Worm (Caenorhabditis elegans) whole organism, young adult: ENCODE measurements around the gene F42E8.1.

Experiments used
- B0035.1 ChIP-seq: sonication (generic microtip); optimal IDR thresholded peaks from 2 replicates; lab custom pipeline; 2016; ENCODE audit warnings: missing genetic modification characterization, mild to moderate bottlenecking, missing compliant biosample characterization, missing genotype, missing genetic modification reagents
- D2030.7 ChIP-seq: fragments of 200-800 bp; sonication (Bioruptor generic); IDR thresholded peaks from 2 replicates; pipeline ENCODE4 v1.3.6; 2022; ENCODE audit warnings: missing genetic modification reagents, missing genetic modification characterization, missing compliant biosample characterization
- F22D6.2 ChIP-seq: sonication (generic microtip); optimal IDR thresholded peaks from 2 replicates; lab custom pipeline; 2016; ENCODE audit warnings: mild to moderate bottlenecking, missing genetic modification characterization, missing compliant biosample characterization
- F49E8.2 ChIP-seq: sonication (generic microtip); optimal IDR thresholded peaks from 3 replicates; lab custom pipeline; 2017; ENCODE audit warnings: missing genetic modification characterization, mild to moderate bottlenecking, missing compliant biosample characterization, antibody characterized with exemption, moderate library complexity; ENCODE audit not compliant: insufficient read depth
- F57A8.1 ChIP-seq: fragments of 200-800 bp; sonication (Bioruptor generic); optimal IDR thresholded peaks from 2 replicates; lab custom pipeline; 2018; ENCODE audit warnings: mild to moderate bottlenecking, missing genetic modification characterization, moderate library complexity, missing compliant biosample characterization
- F57C9.4 ChIP-seq: sonication (generic microtip); optimal IDR thresholded peaks from 2 replicates; lab custom pipeline; 2017; ENCODE audit warnings: mild to moderate bottlenecking, missing genetic modification characterization, missing compliant biosample characterization
- Y53G8AR.9 ChIP-seq: fragments of 200-800 bp; sonication (Bioruptor generic); conservative IDR thresholded peaks from 2 replicates; pipeline ENCODE4 v1.3.6; 2022; ENCODE audit warnings: missing genetic modification reagents, missing genetic modification characterization, missing compliant biosample characterization
- Y56A3A.18 ChIP-seq: fragments of 200-800 bp; sonication (Bioruptor generic); IDR thresholded peaks from 2 replicates; pipeline ENCODE4 v1.3.6; 2022; ENCODE audit warnings: missing genetic modification reagents, missing genetic modification characterization, missing compliant biosample characterization
- aptf-2 ChIP-seq: fragments of 200-800 bp; sonication (Bioruptor generic); conservative IDR thresholded peaks from 2 replicates; pipeline ENCODE4 v1.3.6; 2022; ENCODE audit warnings: missing genetic modification reagents, missing genetic modification characterization, missing compliant biosample characterization
- atf-7 ChIP-seq: sonication (generic microtip); optimal IDR thresholded peaks from 2 replicates; lab custom pipeline; 2017; ENCODE audit warnings: mild to moderate bottlenecking, missing genetic modification characterization, missing compliant biosample characterization
- attf-6 ChIP-seq: fragments of 200-800 bp; sonication (Bioruptor generic); IDR thresholded peaks from 2 replicates; pipeline ENCODE4 v1.3.6; 2022; ENCODE audit warnings: missing genetic modification reagents, missing genetic modification characterization, missing compliant biosample characterization
- bed-1 ChIP-seq: fragments of 200-800 bp; sonication (Bioruptor generic); IDR thresholded peaks from 2 replicates; pipeline ENCODE4 v1.3.6; 2022; ENCODE audit warnings: missing genetic modification reagents, missing genetic modification characterization, missing compliant biosample characterization
- bed-2 ChIP-seq: fragments of 200-800 bp; sonication (Bioruptor generic); IDR thresholded peaks from 2 replicates; pipeline ENCODE4 v1.3.6; 2022; ENCODE audit warnings: missing genetic modification reagents, missing genetic modification characterization, missing compliant biosample characterization
- cebp-1 ChIP-seq, 2 experiments: fragments of 200-800 bp in 1 of 2; sonication (Bioruptor generic) in 1 of 2; sonication (generic microtip) in 1 of 2; IDR thresholded peaks in 1 of 2; optimal IDR thresholded peaks in 1 of 2; 2 replicates each; pipeline versions ENCODE4 v1.3.6 to Lab custom; 2017 to 2022; ENCODE audit warnings: missing compliant biosample characterization in 2 of 2, missing genetic modification characterization in 2 of 2, mild to moderate bottlenecking in 1 of 2, missing genetic modification reagents in 1 of 2, moderate library complexity in 1 of 2
- ceh-79 ChIP-seq: sonication (generic microtip); optimal IDR thresholded peaks from 2 replicates; lab custom pipeline; 2017; ENCODE audit warnings: mild to moderate bottlenecking, missing genetic modification characterization, missing compliant biosample characterization
- ceh-91 ChIP-seq: fragments of 200-800 bp; sonication (Bioruptor generic); IDR thresholded peaks from 2 replicates; pipeline ENCODE4 v1.3.6; 2022; ENCODE audit warnings: missing genetic modification reagents, missing genetic modification characterization, missing compliant biosample characterization
- dox-1 ChIP-seq: fragments of 200-800 bp; sonication (Bioruptor generic); IDR thresholded peaks from 2 replicates; pipeline ENCODE4 v1.3.6; 2022; ENCODE audit warnings: missing genetic modification reagents, missing genetic modification characterization, missing compliant biosample characterization
- ets-4 ChIP-seq: fragments of 200-800 bp; sonication (Bioruptor generic); optimal IDR thresholded peaks from 2 replicates; lab custom pipeline; 2018; ENCODE audit warnings: mild to moderate bottlenecking, missing genetic modification characterization, missing compliant biosample characterization
- hlh-26 ChIP-seq: fragments of 200-800 bp; sonication (Bioruptor generic); conservative IDR thresholded peaks from 2 replicates; pipeline ENCODE4 v1.3.6; 2022; ENCODE audit warnings: missing genetic modification reagents, missing genetic modification characterization, missing compliant biosample characterization
- hsf-1 ChIP-seq: fragments of 200-800 bp; sonication (Bioruptor generic); IDR thresholded peaks from 2 replicates; pipeline ENCODE4 v1.3.6; 2022; ENCODE audit warnings: missing genetic modification reagents, missing genetic modification characterization, missing compliant biosample characterization
- let-526 ChIP-seq: fragments of 200-800 bp; sonication (Bioruptor generic); IDR thresholded peaks from 2 replicates; pipeline ENCODE4 v1.3.6; 2022; ENCODE audit warnings: missing genetic modification reagents, missing genetic modification characterization, missing compliant biosample characterization
- let-607 ChIP-seq, 2 experiments: fragments of 200-800 bp in 1 of 2; sonication (Bioruptor generic) in 1 of 2; sonication (generic microtip) in 1 of 2; optimal IDR thresholded peaks; 2 replicates each; lab custom pipeline; 2016 to 2018; ENCODE audit warnings: mild to moderate bottlenecking in 2 of 2, missing compliant biosample characterization in 2 of 2, missing genetic modification characterization in 2 of 2, moderate library complexity in 2 of 2, missing genotype in 1 of 2
- lin-40 ChIP-seq: sonication (generic microtip); optimal IDR thresholded peaks from 2 replicates; lab custom pipeline; 2016; ENCODE audit warnings: missing genetic modification characterization, mild to moderate bottlenecking, missing compliant biosample characterization, missing genotype, missing genetic modification reagents
- lin-54 ChIP-seq: fragments of 200-800 bp; sonication (Bioruptor generic); optimal IDR thresholded peaks from 2 replicates; lab custom pipeline; 2018; ENCODE audit warnings: mild to moderate bottlenecking, missing genetic modification characterization, missing compliant biosample characterization
- madf-3 ChIP-seq: fragments of 200-800 bp; sonication (Bioruptor generic); IDR thresholded peaks from 2 replicates; pipeline ENCODE4 v1.3.6; 2022; ENCODE audit warnings: missing genetic modification reagents, missing genetic modification characterization, missing compliant biosample characterization
- madf-6 ChIP-seq: fragments of 200-800 bp; sonication (Bioruptor generic); IDR thresholded peaks from 2 replicates; pipeline ENCODE4 v1.3.6; 2022; ENCODE audit warnings: missing genetic modification reagents, missing genetic modification characterization, missing compliant biosample characterization
- nfya-1 ChIP-seq: sonication (generic microtip); optimal IDR thresholded peaks from 2 replicates; lab custom pipeline; 2017; ENCODE audit warnings: antibody characterized with exemption, missing compliant biosample characterization, missing genetic modification characterization, borderline replicate concordance; ENCODE audit not compliant: insufficient read depth
- nfyb-1 ChIP-seq: fragments of 200-800 bp; sonication (Bioruptor generic); IDR thresholded peaks from 2 replicates; pipeline ENCODE4 v1.3.6; 2022; ENCODE audit warnings: missing genetic modification reagents, missing genetic modification characterization, missing compliant biosample characterization
- nhr-80 ChIP-seq: sonication (generic microtip); optimal IDR thresholded peaks from 2 replicates; lab custom pipeline; 2016; ENCODE audit warnings: missing genetic modification characterization, missing compliant biosample characterization
- nhr-90 ChIP-seq: sonication (generic microtip); optimal IDR thresholded peaks from 2 replicates; lab custom pipeline; 2016; ENCODE audit warnings: missing genotype, mild to moderate bottlenecking, missing genetic modification characterization, missing compliant biosample characterization
- pbrm-1 ChIP-seq: fragments of 200-800 bp; sonication (Bioruptor generic); IDR thresholded peaks from 2 replicates; pipeline ENCODE4 v1.3.6; 2022; ENCODE audit warnings: missing genetic modification reagents, missing genetic modification characterization, missing compliant biosample characterization
- sea-2 ChIP-seq: fragments of 200-800 bp; sonication (Bioruptor generic); IDR thresholded peaks from 2 replicates; pipeline ENCODE4 v1.3.6; 2022; ENCODE audit warnings: missing genetic modification characterization, missing compliant biosample characterization
- snpc-3.4 ChIP-seq: sonication (generic microtip); optimal IDR thresholded peaks from 2 replicates; lab custom pipeline; 2017; ENCODE audit warnings: missing genetic modification characterization, mild to moderate bottlenecking, missing compliant biosample characterization, antibody characterized with exemption, moderate library complexity, missing genotype, missing genetic modification reagents
- sptf-2 ChIP-seq: fragments of 200-800 bp; sonication (Bioruptor generic); optimal IDR thresholded peaks from 2 replicates; lab custom pipeline; 2018; ENCODE audit warnings: mild to moderate bottlenecking, missing genetic modification characterization, missing compliant biosample characterization
- tbp1 ChIP-seq: fragments of 200-800 bp; sonication (Bioruptor generic); optimal IDR thresholded peaks from 2 replicates; lab custom pipeline; 2018; ENCODE audit warnings: mild to moderate bottlenecking, missing genetic modification characterization, missing compliant biosample characterization
- ztf-26 ChIP-seq: sonication (generic microtip); optimal IDR thresholded peaks from 2 replicates; lab custom pipeline; 2017; ENCODE audit warnings: missing genetic modification characterization, missing compliant biosample characterization
- ztf-28 ChIP-seq: fragments of 200-800 bp; sonication (Bioruptor generic); IDR thresholded peaks from 2 replicates; pipeline ENCODE4 v1.3.6; 2022; ENCODE audit warnings: missing genetic modification reagents, missing genetic modification characterization, missing compliant biosample characterization

Gene F42E8.1

ce11 chrV:13043832-13044521 lies 18.0 kb upstream of the F42E8.1 start:
- TF ChIP-seq atf-7 (tag; lab: Kevin White, UChicago) (peak; percentile 34), lin-40 (tag; lab: Kevin White, UChicago) (no peak), nhr-80 (peak; percentile 31), ztf-28 (GFP tag; lab: Robert Waterston, UW) (no peak), attf-6 (GFP tag; lab: Robert Waterston, UW) (no peak), D2030.7 (GFP tag; lab: Robert Waterston, UW) (no peak), ets-4 (GFP tag; lab: Kevin White, UChicago) (peak; percentile 51), nhr-90 (no peak), lin-54 (no peak), sptf-2 (GFP tag; lab: Kevin White, UChicago) (no peak), pbrm-1 (GFP tag; lab: Robert Waterston, UW) (0 out of 2 replicates have a peak, but pooled peaks have one; percentile 5), F22D6.2 (tag; lab: Kevin White, UChicago) (no peak)

ce11 chrV:13045017-13045416 lies 16.9 kb upstream of the F42E8.1 start:
- TF ChIP-seq aptf-2, result no peak
- TF ChIP-seq attf-6 (GFP tag; lab: Robert Waterston, UW), result no peak
- TF ChIP-seq ztf-26, result no peak
- TF ChIP-seq hsf-1 (GFP tag; lab: Robert Waterston, UW), result no peak
- no peak for TF ChIP-seq F57C9.4 (tag; lab: Kevin White, UChicago)
- no peak for TF ChIP-seq ceh-79 (tag; lab: Kevin White, UChicago)
- no peak for TF ChIP-seq ztf-28 (GFP tag; lab: Robert Waterston, UW)
- TF ChIP-seq bed-1 (GFP tag; lab: Robert Waterston, UW), result no peak
- TF ChIP-seq, all 124 proteins: peak for 0

ce11 chrV:13046125-13047123 lies 15.5 kb upstream of the F42E8.1 start:
- TF ChIP-seq nfya-1 (tag; lab: Kevin White, UChicago) (no peak), madf-6 (peak; percentile 44; the same call in 1 of the 2 replicates), cebp-1 (GFP tag; IDR thresholded peaks at IDR 0.05; lab: Robert Waterston, UW) (no peak), cebp-1 (tag; optimal IDR thresholded peaks at IDR 0.05; lab: Kevin White, UChicago) (peak; percentile 5), dox-1 (GFP tag; lab: Robert Waterston, UW) (0 out of 2 replicates have a peak, but pooled peaks have one; percentile 15), F49E8.2 (tag; lab: Kevin White, UChicago) (no peak), B0035.1 (tag; lab: Kevin White, UChicago) (peak; percentile 44), Y53G8AR.9 (GFP tag; lab: Robert Waterston, UW) (peak; percentile 70), snpc-3.4 (no peak), sptf-2 (GFP tag; lab: Kevin White, UChicago) (no peak), nhr-80 (peak; percentile 85), madf-3 (GFP tag; lab: Robert Waterston, UW) (peak; percentile 58; the same call in 1 of the 2 replicates), hlh-26 (GFP tag; lab: Robert Waterston, UW) (no peak), F57A8.1 (GFP tag; lab: Kevin White, UChicago) (no peak), Y56A3A.18 (GFP tag; lab: Robert Waterston, UW) (peak; percentile 54; the same call in 1 of the 2 replicates), let-526 (0 out of 2 replicates have a peak, but pooled peaks have one; percentile 22), nhr-90 (peak; percentile 46), let-607 (tag; optimal IDR thresholded peaks at IDR 0.05; lab: Kevin White, UChicago) (peak in 1 of 2 experiments; percentile 7), bed-2 (no peak), hsf-1 (GFP tag; lab: Robert Waterston, UW) (no peak), ceh-91 (no peak), tbp1 (GFP tag; lab: Kevin White, UChicago) (peak; percentile 33), sea-2 (no peak), lin-54 (peak; percentile 24), nfyb-1 (GFP tag; lab: Robert Waterston, UW) (0 out of 2 replicates have a peak, but pooled peaks have one; percentile 14)
